Worm (Caenorhabditis elegans) whole organism, L3 larva: ENCODE measurements around the gene npax-4.
A peak's percentile ranks its signal among the peaks of the same experiment; 100 is the strongest.

ENCODE experiments used
- ceh-28 ChIP-seq: fragments of 150-350 bp; optimal IDR thresholded peaks from 2 replicates; lab custom pipeline; 2014; ENCODE audit warnings: missing biosample characterization, missing genetic modification reagents, missing genetic modification characterization
- fkh-10 ChIP-seq: sonication (generic microtip); optimal IDR thresholded peaks from 2 replicates; lab custom pipeline; 2017; ENCODE audit warnings: missing biosample characterization, missing genetic modification reagents, missing genetic modification characterization
- nhr-67 ChIP-seq: fragments of 150-350 bp; optimal IDR thresholded peaks from 2 replicates; lab custom pipeline; 2014; ENCODE audit warnings: missing biosample characterization, missing genetic modification characterization
- pha-4 ChIP-seq: fragments of 150-350 bp; optimal IDR thresholded peaks from 2 replicates; lab custom pipeline; 2014; ENCODE audit warnings: missing biosample characterization, missing genetic modification reagents, missing genetic modification characterization
- skn-1 ChIP-seq: fragments of 150-350 bp; optimal IDR thresholded peaks from 2 replicates; lab custom pipeline; 2014; ENCODE audit warnings: missing biosample characterization, missing genetic modification characterization
- tbx-2 ChIP-seq: sonication (generic microtip); optimal IDR thresholded peaks from 2 replicates; lab custom pipeline; 2016; ENCODE audit warnings: mild to moderate bottlenecking, missing genetic modification characterization, missing compliant biosample characterization

ce11 chrIV:8865343-8865742 is 14.4 kb downstream of the npax-4 start, which contains the start of gene C09G9.1:
- TF ChIP-seq tbx-2 (tag; lab: Kevin White, UChicago) = no peak
- TF ChIP-seq ceh-28 (tag; lab: Kevin White, UChicago) = no peak
- TF ChIP-seq pha-4 (tag; lab: Kevin White, UChicago) = peak; percentile 44
- TF ChIP-seq skn-1 (tag; lab: Kevin White, UChicago) = no peak
- TF ChIP-seq fkh-10 (GFP tag; lab: Kevin White, UChicago) = no peak
- TF ChIP-seq nhr-67 (tag; lab: Kevin White, UChicago) = no peak
